Fruit fly (Drosophila melanogaster): ENCODE data around the gene CG7903.

- TF ChIP-seq usp (GFP tag; optimal IDR thresholded peaks at IDR 0.05) (no peak), CG8478 (optimal IDR thresholded peaks at IDR 0.05) (no peak)
These were observed 35.0 kb upstream of the CG7903 start for dm6 chr3R:30030061-30030460.
